Fruit fly (Drosophila melanogaster) Kc167 (cell line): ENCODE results near the gene CG34436.

Experiments used
- Myc ChIP-seq: fragments of >200 bp; optimal IDR thresholded peaks from 2 replicates; lab custom pipeline; 2017; ENCODE audit warnings: missing external identifiers
- Sin3A ChIP-seq: fragments of >200 bp; optimal IDR thresholded peaks from 2 replicates; lab custom pipeline; 2018; ENCODE audit warnings: missing external identifiers
- h ChIP-seq: fragments of >200 bp; optimal IDR thresholded peaks from 3 replicates; lab custom pipeline; 2018; ENCODE audit warnings: missing external identifiers
- insv ChIP-seq: fragments of >200 bp; optimal IDR thresholded peaks from 3 replicates; lab custom pipeline; 2018; ENCODE audit warnings: missing external identifiers
- psq ChIP-seq: fragments of >200 bp; optimal IDR thresholded peaks from 2 replicates; lab custom pipeline; 2017; ENCODE audit warnings: missing external identifiers
- ttk ChIP-seq: sonication (Bioruptor generic); optimal IDR thresholded peaks from 2 replicates; lab custom pipeline; 2017; ENCODE audit warnings: missing external identifiers

CG34436 gene

DNA sequence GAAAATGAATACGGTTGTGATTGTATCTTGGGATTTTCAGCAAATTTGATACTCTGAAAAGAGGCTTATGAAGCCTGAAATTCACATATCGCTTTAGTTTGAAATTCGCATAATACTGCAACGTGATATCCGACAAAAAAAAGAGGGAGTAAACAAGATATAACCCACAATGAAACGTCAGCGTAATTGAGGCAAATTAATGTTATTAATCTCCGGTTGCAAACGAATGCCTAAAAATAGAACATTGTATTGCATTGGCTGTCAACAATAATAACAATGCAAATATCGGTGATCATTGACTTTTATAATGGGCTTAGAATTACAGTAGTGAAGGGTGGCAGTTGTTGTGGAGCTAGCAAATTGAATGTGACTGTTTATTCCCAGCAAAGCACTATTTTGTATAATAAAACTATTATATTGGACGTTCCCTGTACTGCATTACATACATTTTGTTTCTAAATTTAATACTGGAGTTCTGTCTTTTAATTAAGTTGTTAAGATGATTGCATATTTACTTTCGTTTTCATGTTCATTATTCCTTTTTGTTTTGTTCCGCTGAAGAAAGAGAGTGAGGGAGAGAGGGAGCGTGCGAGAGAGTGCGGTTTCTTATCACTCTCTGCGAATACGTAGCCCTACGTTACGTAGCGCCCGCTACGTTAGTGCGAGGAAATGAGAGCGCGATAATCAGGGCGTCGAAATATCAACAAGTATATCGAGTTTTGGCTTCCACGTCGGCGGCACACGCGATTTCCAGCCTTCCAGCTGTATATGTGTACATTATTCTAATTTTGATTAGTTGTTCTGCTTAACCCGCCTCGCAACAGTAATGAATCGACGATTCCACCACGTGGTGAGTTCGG lies 48.1 kb downstream of the CG34436 start:
- TF ChIP-seq h (no peak), Sin3A (lab: Kevin White, UChicago) (no peak), insv (lab: Kevin White, UChicago) (no peak), psq (lab: Kevin White, UChicago) (no peak), ttk (lab: Kevin White, UChicago) (no peak), Myc (lab: Kevin White, UChicago) (no peak)

DNA sequence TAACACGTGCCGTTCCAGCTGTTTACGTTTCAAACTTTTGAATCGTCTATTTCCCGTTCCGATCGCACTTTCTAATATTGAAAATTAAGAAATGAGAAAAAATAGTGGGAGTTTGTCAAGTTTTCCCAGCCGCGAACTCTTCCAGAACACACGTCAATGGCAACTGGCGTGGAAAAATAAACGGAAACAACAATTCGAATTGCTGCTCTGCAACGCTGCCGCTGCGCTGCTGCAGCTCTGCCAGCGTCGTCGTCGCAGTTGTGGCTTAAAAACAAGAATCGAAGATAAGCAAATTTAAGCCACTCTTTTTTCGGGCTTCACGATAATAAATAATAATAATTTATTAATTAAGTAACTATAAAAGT lies 48.7 kb downstream of the CG34436 start:
- no peak for TF ChIP-seq ttk (lab: Kevin White, UChicago)
- no peak for TF ChIP-seq Myc (lab: Kevin White, UChicago)
- no peak for TF ChIP-seq Sin3A (lab: Kevin White, UChicago)
- TF ChIP-seq h: no peak
- no peak for TF ChIP-seq psq (lab: Kevin White, UChicago)

DNA sequence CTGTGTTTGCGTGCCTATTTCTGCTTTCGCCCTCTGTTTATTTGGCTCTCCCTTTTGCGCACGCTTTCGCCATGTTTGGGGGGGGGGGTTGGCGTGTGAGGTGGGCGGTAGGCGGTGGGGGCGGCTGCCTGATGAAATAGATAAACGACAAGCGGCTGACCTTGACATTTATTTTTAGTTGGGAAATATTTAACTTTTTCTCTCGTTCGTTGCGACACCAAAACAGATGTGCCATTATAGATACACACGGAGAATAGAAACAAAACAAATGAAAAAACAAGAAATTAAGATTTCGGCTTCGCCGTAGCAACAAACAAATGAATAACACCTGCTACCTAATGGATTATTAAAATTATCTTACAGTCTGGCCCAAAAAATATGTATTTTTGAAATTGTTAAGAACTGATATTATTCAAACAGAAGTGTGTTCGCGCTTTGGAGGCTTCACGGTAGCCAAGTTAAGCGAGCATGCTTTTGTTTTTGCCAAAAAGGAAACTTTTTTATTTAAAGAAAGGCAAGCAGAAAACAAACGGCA lies 49.8 kb downstream of the CG34436 start:
- no peak for TF ChIP-seq h
- TF ChIP-seq Myc (lab: Kevin White, UChicago): no peak
- no peak for TF ChIP-seq Sin3A (lab: Kevin White, UChicago)
- TF ChIP-seq ttk (lab: Kevin White, UChicago): no peak
- TF ChIP-seq insv (lab: Kevin White, UChicago): no peak
- no peak for TF ChIP-seq psq (lab: Kevin White, UChicago)

DNA sequence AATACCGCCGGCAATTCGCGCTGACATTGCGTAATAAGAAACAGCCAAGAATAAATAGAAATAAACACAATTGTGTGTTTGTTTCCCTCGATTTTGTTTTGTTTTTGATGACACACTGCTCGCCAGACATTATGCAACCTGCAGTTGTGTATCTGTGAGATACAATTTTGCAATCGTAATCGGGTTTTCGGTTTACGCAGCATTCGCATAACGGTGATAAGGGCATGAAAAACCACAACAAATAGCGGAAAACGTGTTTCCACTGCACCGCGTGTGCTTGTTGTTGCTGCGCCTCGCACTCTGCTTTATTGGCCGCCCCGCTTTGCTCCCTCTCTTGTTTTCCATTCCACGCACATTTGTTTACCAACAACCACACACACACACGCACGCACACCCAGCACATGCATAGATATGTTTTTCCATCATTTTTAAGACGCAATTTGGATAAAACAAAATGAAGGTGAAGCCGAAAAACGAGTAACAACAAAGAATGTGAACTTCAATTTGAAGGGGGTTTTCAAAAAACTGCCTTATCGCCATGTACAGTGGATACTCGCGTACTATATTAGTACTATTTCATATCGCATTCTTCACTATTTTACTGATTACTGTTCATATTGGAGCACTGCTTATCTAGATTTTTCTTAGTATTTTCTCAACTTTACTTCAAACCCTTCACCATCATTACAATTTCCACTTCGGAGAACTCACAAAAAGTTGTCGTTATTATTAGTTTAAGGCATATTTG lies 50.5 kb downstream of the CG34436 start:
- TF ChIP-seq psq (lab: Kevin White, UChicago) (peak; percentile 66), ttk (lab: Kevin White, UChicago) (no peak)
